Fruit fly (Drosophila melanogaster) whole organism, prepupa: ENCODE measurements around the gene CG31675.

Experiments used
- Blimp-1 ChIP-seq: fragments of 200-800 bp; sonication (Bioruptor generic); optimal IDR thresholded peaks from 3 replicates; lab custom pipeline; 2017; ENCODE audit warnings: missing biosample characterization, missing genetic modification characterization, mild to moderate bottlenecking, moderate library complexity, missing genetic modification reagents
- CG10631 ChIP-seq: fragments of 200-800 bp; sonication (Bioruptor generic); optimal IDR thresholded peaks from 2 replicates; lab custom pipeline; 2016; ENCODE audit warnings: missing biosample characterization, missing genetic modification characterization
- CG10669 ChIP-seq: fragments of 200-800 bp; sonication (Bioruptor generic); optimal IDR thresholded peaks from 3 replicates; lab custom pipeline; 2018; ENCODE audit warnings: missing biosample characterization, mild to moderate bottlenecking, missing genetic modification characterization, moderate library complexity
- CG11294 ChIP-seq: fragments of 200-800 bp; sonication (Bioruptor generic); IDR thresholded peaks from 2 replicates; pipeline ENCODE4 v1.3.6; 2022; ENCODE audit warnings: missing biosample characterization, missing genetic modification characterization
- CG11762 ChIP-seq: fragments of 200-800 bp; sonication (Bioruptor generic); optimal IDR thresholded peaks from 3 replicates; lab custom pipeline; 2016; ENCODE audit warnings: missing biosample characterization, missing genetic modification characterization; ENCODE audit not compliant: insufficient read depth
- CG11902 ChIP-seq: fragments of 200-800 bp; sonication (Bioruptor generic); optimal IDR thresholded peaks from 3 replicates; lab custom pipeline; 2016; ENCODE audit warnings: missing biosample characterization, missing genetic modification characterization
- CG15336 ChIP-seq: fragments of 200-800 bp; sonication (Bioruptor generic); IDR thresholded peaks from 2 replicates; pipeline ENCODE4 v1.3.6; 2022; ENCODE audit warnings: missing biosample characterization, missing genetic modification characterization
- CG1621 ChIP-seq: fragments of 200-800 bp; sonication (Bioruptor generic); optimal IDR thresholded peaks from 3 replicates; lab custom pipeline; 2018; ENCODE audit warnings: missing biosample characterization, mild to moderate bottlenecking, missing genetic modification characterization
- CG16779 ChIP-seq: fragments of 200-800 bp; sonication (Bioruptor generic); optimal IDR thresholded peaks from 3 replicates; lab custom pipeline; 2017; ENCODE audit warnings: missing biosample characterization, mild to moderate bottlenecking, missing genetic modification characterization
- CG3032 ChIP-seq: fragments of 200-800 bp; optimal IDR thresholded peaks from 2 replicates; lab custom pipeline; 2019; ENCODE audit warnings: missing biosample characterization, mild to moderate bottlenecking, missing genetic modification characterization, moderate library complexity
- CG31627 ChIP-seq: fragments of 200-800 bp; sonication (Bioruptor generic); optimal IDR thresholded peaks from 3 replicates; lab custom pipeline; 2016; ENCODE audit warnings: missing biosample characterization, missing genetic modification characterization
- CG3919 ChIP-seq: fragments of 200-800 bp; sonication (Bioruptor generic); optimal IDR thresholded peaks from 3 replicates; lab custom pipeline; 2016; ENCODE audit warnings: missing biosample characterization, missing genetic modification characterization
- CG4318 ChIP-seq: fragments of 200-800 bp; sonication (Bioruptor generic); optimal IDR thresholded peaks from 3 replicates; lab custom pipeline; 2017; ENCODE audit warnings: missing biosample characterization, mild to moderate bottlenecking, missing genetic modification characterization
- CG6163 ChIP-seq: fragments of 200-800 bp; sonication (Bioruptor generic); IDR thresholded peaks from 3 replicates; pipeline ENCODE4 v1.3.6; 2022; ENCODE audit warnings: missing biosample characterization, missing genetic modification characterization
- CG6276 ChIP-seq: fragments of 200-800 bp; sonication (Bioruptor generic); optimal IDR thresholded peaks from 2 replicates; lab custom pipeline; 2017; ENCODE audit warnings: missing biosample characterization, mild to moderate bottlenecking, missing genetic modification characterization
- CG6792 ChIP-seq: fragments of 200-800 bp; sonication (Bioruptor generic); optimal IDR thresholded peaks from 3 replicates; lab custom pipeline; 2016; ENCODE audit warnings: missing biosample characterization, missing genetic modification characterization
- CG6808 ChIP-seq: fragments of 200-800 bp; sonication (Bioruptor generic); optimal IDR thresholded peaks from 3 replicates; lab custom pipeline; 2017; ENCODE audit warnings: missing biosample characterization, missing genetic modification characterization, mild to moderate bottlenecking, moderate library complexity, missing genetic modification reagents
- CG6854 ChIP-seq: fragments of 200-800 bp; sonication (Bioruptor generic); optimal IDR thresholded peaks from 2 replicates; lab custom pipeline; 2017; ENCODE audit warnings: missing biosample characterization, mild to moderate bottlenecking, missing genetic modification characterization
- CG8319 ChIP-seq: fragments of 200-800 bp; sonication (Bioruptor generic); optimal IDR thresholded peaks from 3 replicates; lab custom pipeline; 2016; ENCODE audit warnings: missing biosample characterization, missing genetic modification characterization
- CG8632 ChIP-seq: fragments of 200-800 bp; sonication (Bioruptor generic); optimal IDR thresholded peaks from 3 replicates; lab custom pipeline; 2016; ENCODE audit warnings: missing biosample characterization, missing genetic modification characterization
- CG9139 ChIP-seq: fragments of 200-800 bp; sonication (Bioruptor generic); optimal IDR thresholded peaks from 3 replicates; lab custom pipeline; 2017; ENCODE audit warnings: missing biosample characterization, mild to moderate bottlenecking, missing genetic modification characterization
- Eip75B ChIP-seq: fragments of 200-800 bp; sonication (Bioruptor generic); optimal IDR thresholded peaks from 3 replicates; lab custom pipeline; 2016; ENCODE audit warnings: missing biosample characterization, missing genetic modification characterization
- Eip78C ChIP-seq: fragments of 200-800 bp; sonication (Bioruptor generic); peaks from one replicate; lab custom pipeline; 2016; ENCODE audit warnings: missing biosample characterization, missing genetic modification characterization
- Ets96B ChIP-seq: fragments of 200-800 bp; optimal IDR thresholded peaks from 2 replicates; lab custom pipeline; 2019; ENCODE audit warnings: missing biosample characterization, mild to moderate bottlenecking, missing genetic modification characterization, moderate library complexity
- Gug ChIP-seq: fragments of 200-800 bp; sonication (Bioruptor generic); IDR thresholded peaks from 2 replicates; pipeline ENCODE4 v1.3.6; 2022; ENCODE audit warnings: missing biosample characterization, missing genetic modification characterization
- Hr38 ChIP-seq: sonication (Bioruptor generic); optimal IDR thresholded peaks from 2 replicates; lab custom pipeline; 2016; ENCODE audit warnings: missing biosample characterization, missing genetic modification characterization
- Hr39 ChIP-seq: fragments of 200-800 bp; sonication (Bioruptor generic); optimal IDR thresholded peaks from 2 replicates; lab custom pipeline; 2016; ENCODE audit warnings: missing biosample characterization, missing genetic modification characterization
- Hr4 ChIP-seq: fragments of 200-800 bp; sonication (Bioruptor generic); optimal IDR thresholded peaks from 3 replicates; lab custom pipeline; 2016; ENCODE audit warnings: missing biosample characterization, missing genetic modification characterization
- OdsH ChIP-seq: fragments of 200-800 bp; sonication (Bioruptor generic); optimal IDR thresholded peaks from 3 replicates; lab custom pipeline; 2016; ENCODE audit warnings: missing biosample characterization, missing genetic modification characterization
- Smox ChIP-seq: fragments of 200-800 bp; sonication (Bioruptor generic); optimal IDR thresholded peaks from 3 replicates; lab custom pipeline; 2016; ENCODE audit warnings: missing biosample characterization, missing genetic modification characterization
- Sox14 ChIP-seq: fragments of 200-800 bp; sonication (Bioruptor generic); optimal IDR thresholded peaks from 3 replicates; lab custom pipeline; 2016; ENCODE audit warnings: missing biosample characterization, missing genetic modification characterization
- Sox15 ChIP-seq: fragments of 200-800 bp; sonication (Bioruptor generic); optimal IDR thresholded peaks from 3 replicates; lab custom pipeline; 2016; ENCODE audit warnings: missing biosample characterization, missing genetic modification characterization
- achi ChIP-seq: fragments of 200-800 bp; sonication (Bioruptor generic); optimal IDR thresholded peaks from 3 replicates; lab custom pipeline; 2016; ENCODE audit warnings: missing biosample characterization, missing genetic modification characterization
- acj6 ChIP-seq: fragments of 200-800 bp; sonication (Bioruptor generic); optimal IDR thresholded peaks from 3 replicates; lab custom pipeline; 2016; ENCODE audit warnings: missing biosample characterization, missing genetic modification characterization
- dsx ChIP-seq: fragments of 200-800 bp; optimal IDR thresholded peaks from 3 replicates; lab custom pipeline; 2019; ENCODE audit warnings: missing biosample characterization, mild to moderate bottlenecking, missing genetic modification characterization, moderate library complexity; ENCODE audit not compliant: poor library complexity, severe bottlenecking
- eg ChIP-seq: fragments of 200-800 bp; sonication (Bioruptor generic); IDR thresholded peaks from 3 replicates; pipeline ENCODE4 v1.3.6; 2022; ENCODE audit warnings: missing biosample characterization, missing genetic modification characterization
- fd59A ChIP-seq: fragments of 200-800 bp; sonication (Bioruptor generic); optimal IDR thresholded peaks from 2 replicates; lab custom pipeline; 2017; ENCODE audit warnings: missing biosample characterization, mild to moderate bottlenecking, missing genetic modification characterization, missing genetic modification reagents
- fkh ChIP-seq: fragments of 200-800 bp; sonication (Bioruptor generic); optimal IDR thresholded peaks from 3 replicates; lab custom pipeline; 2017; ENCODE audit warnings: missing biosample characterization, mild to moderate bottlenecking, missing genetic modification characterization, moderate library complexity
- lz ChIP-seq: fragments of 200-800 bp; sonication (Bioruptor generic); optimal IDR thresholded peaks from 3 replicates; lab custom pipeline; 2016; ENCODE audit warnings: missing biosample characterization, missing genetic modification characterization
- pdm3 ChIP-seq: fragments of 200-800 bp; sonication (Bioruptor generic); optimal IDR thresholded peaks from 3 replicates; lab custom pipeline; 2016; ENCODE audit warnings: missing biosample characterization, missing genetic modification characterization
- salr ChIP-seq, 2 experiments: fragments of 200-800 bp; sonication (Bioruptor generic); optimal IDR thresholded peaks; 3 replicates each; lab custom pipeline; 2016 to 2018; ENCODE audit warnings: missing biosample characterization in 2 of 2, missing genetic modification characterization in 2 of 2, mild to moderate bottlenecking in 1 of 2
- spab ChIP-seq: fragments of 200-800 bp; sonication (Bioruptor generic); optimal IDR thresholded peaks from 2 replicates; lab custom pipeline; 2017; ENCODE audit warnings: missing biosample characterization, mild to moderate bottlenecking, missing genetic modification characterization, missing genetic modification reagents
- ss ChIP-seq, 2 experiments: fragments of 200-800 bp; sonication (Bioruptor generic); optimal IDR thresholded peaks; 2 replicates in 1 of 2; 3 replicates in 1 of 2; lab custom pipeline; 2017 to 2018; ENCODE audit warnings: mild to moderate bottlenecking in 2 of 2, missing biosample characterization in 2 of 2, missing genetic modification characterization in 2 of 2, moderate library complexity in 1 of 2
- svp ChIP-seq: fragments of 200-800 bp; sonication (Bioruptor generic); peaks from one replicate; lab custom pipeline; 2016; ENCODE audit warnings: missing biosample characterization, missing genetic modification characterization
- topi ChIP-seq: fragments of 200-800 bp; sonication (Bioruptor generic); optimal IDR thresholded peaks from 3 replicates; lab custom pipeline; 2016; ENCODE audit warnings: missing biosample characterization, missing genetic modification characterization
- vri ChIP-seq: fragments of 200-800 bp; sonication (Bioruptor generic); optimal IDR thresholded peaks from 3 replicates; lab custom pipeline; 2016; ENCODE audit warnings: missing biosample characterization, mild to moderate bottlenecking, missing genetic modification characterization

CG31675 gene

dm6 chr2L:20915224-20915623, 47.7 kb downstream of the CG31675 start (continued):
- TF ChIP-seq CG31627 (GFP tag; lab: Kevin White, UChicago) (peak; percentile 36), lz (GFP tag; lab: Kevin White, UChicago) (peak; percentile 29), CG6792 (GFP tag; lab: Kevin White, UChicago) (peak; percentile 53), CG6163 (peak; percentile 86), Eip78C (GFP tag; lab: Kevin White, UChicago) (peak; percentile 94), CG11902 (GFP tag; lab: Kevin White, UChicago) (peak; percentile 22), CG6808 (GFP tag; lab: Kevin White, UChicago) (peak; percentile 60), fd59A (GFP tag; lab: Kevin White, UChicago) (peak; percentile 17), salr (GFP tag; optimal IDR thresholded peaks at IDR 0.05; lab: Kevin White, UChicago) (peak in 1 of 2 experiments; percentile 57), Smox (GFP tag; lab: Kevin White, UChicago) (peak; percentile 59), CG6854 (no peak), acj6 (peak; percentile 65), Sox15 (GFP tag; lab: Kevin White, UChicago) (no peak), CG6276 (GFP tag; lab: Kevin White, UChicago) (peak; percentile 67), achi (GFP tag; lab: Kevin White, UChicago) (peak; percentile 73), spab (GFP tag; lab: Kevin White, UChicago) (peak; percentile 49), Gug (GFP tag; lab: Robert Waterston, UW) (peak; percentile 81), CG3032 (peak; percentile 66), CG11762 (peak; percentile 20), Ets96B (peak; percentile 77), CG3919 (GFP tag; lab: Kevin White, UChicago) (peak; percentile 71), CG9139 (GFP tag; lab: Kevin White, UChicago) (peak; percentile 15), CG10631 (GFP tag; lab: Kevin White, UChicago) (peak; percentile 70), eg (GFP tag; lab: Robert Waterston, UW) (peak; percentile 88), ss (GFP tag; optimal IDR thresholded peaks at IDR 0.05; lab: Kevin White, UChicago) (peak; percentile 35 to 52), CG11294 (GFP tag; lab: Robert Waterston, UW) (peak; percentile 59), Hr38 (GFP tag; lab: Kevin White, UChicago) (no peak), Hr39 (GFP tag; lab: Kevin White, UChicago) (peak; percentile 25), svp (GFP tag; lab: Kevin White, UChicago) (peak; percentile 76), pdm3 (GFP tag; lab: Kevin White, UChicago) (peak; percentile 72), topi (GFP tag; lab: Kevin White, UChicago) (peak; percentile 44), CG15336 (GFP tag; lab: Robert Waterston, UW) (peak; percentile 89), fkh (GFP tag; lab: Kevin White, UChicago) (no peak), vri (GFP tag; lab: Kevin White, UChicago) (no peak), CG4318 (GFP tag; lab: Kevin White, UChicago) (peak; percentile 59), Eip75B (GFP tag; lab: Kevin White, UChicago) (peak; percentile 42)
- TF ChIP-seq, all 60 proteins: peak for 48

- TF ChIP-seq Ets96B, result peak; percentile 76
- TF ChIP-seq OdsH (GFP tag; lab: Kevin White, UChicago), result no peak
- no peak for TF ChIP-seq Hr38 (GFP tag; lab: Kevin White, UChicago)
- no peak for TF ChIP-seq CG8632 (GFP tag; lab: Kevin White, UChicago)
- TF ChIP-seq CG3032, result peak; percentile 72
- TF ChIP-seq CG10669, result peak; percentile 68
- no peak for TF ChIP-seq CG8319 (GFP tag; lab: Kevin White, UChicago)
- peak; percentile 76 for TF ChIP-seq spab (GFP tag; lab: Kevin White, UChicago)
- peak in 1 of 2 experiments; percentile 21 for TF ChIP-seq salr (GFP tag; optimal IDR thresholded peaks at IDR 0.05; lab: Kevin White, UChicago)
- no peak for TF ChIP-seq Hr4 (GFP tag; lab: Kevin White, UChicago)
- TF ChIP-seq CG11902 (GFP tag; lab: Kevin White, UChicago), result no peak
- TF ChIP-seq CG1621, result peak; percentile 75
- peak; percentile 46; the same call in 2 of the 3 replicates for TF ChIP-seq CG6163
- peak; percentile 68 for TF ChIP-seq dsx (GFP tag; lab: Kevin White, UChicago)
- TF ChIP-seq CG9139 (GFP tag; lab: Kevin White, UChicago), result peak; percentile 81
- no peak for TF ChIP-seq Eip78C (GFP tag; lab: Kevin White, UChicago)
- TF ChIP-seq CG6792 (GFP tag; lab: Kevin White, UChicago), result no peak
- no peak for TF ChIP-seq acj6
- peak; percentile 16 for TF ChIP-seq Blimp-1 (GFP tag; lab: Kevin White, UChicago)
- no peak for TF ChIP-seq Eip75B (GFP tag; lab: Kevin White, UChicago)
- TF ChIP-seq CG15336 (GFP tag; lab: Robert Waterston, UW), result no peak
- peak; percentile 4 for TF ChIP-seq CG16779 (tag; lab: Kevin White, UChicago)
- TF ChIP-seq Sox14 (GFP tag; lab: Kevin White, UChicago), result no peak
- TF ChIP-seq CG6808 (GFP tag; lab: Kevin White, UChicago), result peak; percentile 83
- peak; percentile 85 for TF ChIP-seq ss (GFP tag; optimal IDR thresholded peaks at IDR 0.05; lab: Kevin White, UChicago)
- TF ChIP-seq, all 60 proteins: peak for 13
Measured at dm6 chr2L:20916672-20917209, 49.2 kb downstream of the CG31675 start.
